Worm (Caenorhabditis elegans) whole organism, midembryonic: ENCODE measurements around the gene str-229.

Source experiments
- T22C8.4 ChIP-seq: fragments of 200-800 bp; sonication (Bioruptor generic); IDR thresholded peaks from 2 replicates; pipeline ENCODE4 v1.3.6; 2022; ENCODE audit warnings: missing genetic modification characterization, missing compliant biosample characterization
- cog-1 ChIP-seq: sonication (generic microtip); optimal IDR thresholded peaks from 2 replicates; lab custom pipeline; 2016; ENCODE audit warnings: missing genetic modification characterization, missing compliant biosample characterization
- flt-1 ChIP-seq: fragments of 200-800 bp; sonication (Bioruptor generic); IDR thresholded peaks from 2 replicates; pipeline ENCODE4 v1.3.6; 2022; ENCODE audit warnings: missing genetic modification characterization, missing compliant biosample characterization
- klf-2 ChIP-seq: fragments of 200-800 bp; sonication (Bioruptor generic); conservative IDR thresholded peaks from 2 replicates; pipeline ENCODE4 v1.3.6; 2022; ENCODE audit warnings: missing genetic modification reagents, missing genetic modification characterization, missing compliant biosample characterization
- med-1 ChIP-seq: sonication (generic microtip); optimal IDR thresholded peaks from 2 replicates; lab custom pipeline; 2017; ENCODE audit warnings: missing genetic modification characterization, mild to moderate bottlenecking, missing compliant biosample characterization, antibody characterized with exemption, missing genetic modification reagents; ENCODE audit not compliant: insufficient read depth
- ref-1 ChIP-seq: fragments of 200-800 bp; sonication (Bioruptor generic); conservative IDR thresholded peaks from 2 replicates; pipeline ENCODE4 v1.3.6; 2022; ENCODE audit warnings: missing genetic modification reagents, missing genetic modification characterization, missing compliant biosample characterization
- tab-1 ChIP-seq: fragments of 200-800 bp; sonication (Bioruptor generic); IDR thresholded peaks from 2 replicates; pipeline ENCODE4 v1.3.6; 2022; ENCODE audit warnings: missing genetic modification characterization, missing compliant biosample characterization
- ztf-23 ChIP-seq: fragments of 200-800 bp; sonication (Bioruptor generic); IDR thresholded peaks from 2 replicates; pipeline ENCODE4 v1.3.6; 2022; ENCODE audit warnings: missing genetic modification reagents, missing genetic modification characterization, missing compliant biosample characterization
- ztf-29 ChIP-seq: fragments of 200-800 bp; sonication (Bioruptor generic); IDR thresholded peaks from 2 replicates; pipeline ENCODE4 v1.3.6; 2022; ENCODE audit warnings: missing genetic modification reagents, missing genetic modification characterization, missing compliant biosample characterization

str-229 gene

ce11 chrV:3851760-3852159 is 50.6 kb downstream of the str-229 start:
- TF ChIP-seq med-1 (GFP tag; lab: Kevin White, UChicago): no peak
- no peak for TF ChIP-seq cog-1
- TF ChIP-seq T22C8.4 (GFP tag; lab: Robert Waterston, UW): no peak
- no peak for TF ChIP-seq ztf-23 (GFP tag; lab: Robert Waterston, UW)
- no peak for TF ChIP-seq tab-1 (GFP tag; lab: Robert Waterston, UW)
- no peak for TF ChIP-seq flt-1 (GFP tag; lab: Robert Waterston, UW)
- TF ChIP-seq ztf-29 (GFP tag; lab: Robert Waterston, UW): no peak
- no peak for TF ChIP-seq ref-1 (GFP tag; lab: Robert Waterston, UW)
- TF ChIP-seq klf-2 (GFP tag; lab: Robert Waterston, UW): no peak
